Worm (Caenorhabditis elegans): Measurements from ENCODE around the gene num-1.

The num-1 gene

ce11 chrV:20790011-20790410, 39.6 kb upstream of the num-1 start, which contains the start of gene Y44A6D.1:
Gene Y44A6D.1, minus strand, starts transcription at chrV:20790033.
- TF ChIP-seq F33H1.4 (GFP tag; IDR thresholded peaks at IDR 0.05) (no peak), madf-6 (GFP tag; IDR thresholded peaks at IDR 0.05) (no peak), snpc-1.1 (tag; optimal IDR thresholded peaks at IDR 0.05; ENCODE audit: insufficient read depth) (peak; percentile 10), Y56A3A.18 (GFP tag; IDR thresholded peaks at IDR 0.05) (no peak), him-1 (tag; optimal IDR thresholded peaks at IDR 0.05) (no peak), ccch-3 (GFP tag; optimal IDR thresholded peaks at IDR 0.05) (no peak), let-607 (tag; optimal IDR thresholded peaks at IDR 0.05) (no peak), bed-2 (GFP tag; IDR thresholded peaks at IDR 0.05) (no peak), madf-8 (GFP tag; conservative IDR thresholded peaks at IDR 0.05) (no peak), T07F8.4 (tag; optimal IDR thresholded peaks at IDR 0.05) (no peak), F23B12.7 (tag; optimal IDR thresholded peaks at IDR 0.05; ENCODE audit: insufficient read depth) (no peak), let-526 (GFP tag; IDR thresholded peaks at IDR 0.05) (no peak), lsy-27 (tag; optimal IDR thresholded peaks at IDR 0.05; ENCODE audit: borderline replicate concordance, insufficient read depth) (no peak), zfh-2 (GFP tag; conservative IDR thresholded peaks at IDR 0.05) (0 out of 2 replicates have a peak, but pooled peaks have one; percentile 27), F57C9.4 (tag; optimal IDR thresholded peaks at IDR 0.05) (no peak), B0336.3 (GFP tag; IDR thresholded peaks at IDR 0.05) (no peak), C06A6.2 (GFP tag; conservative IDR thresholded peaks at IDR 0.05) (no peak), snpc-4 (GFP tag; optimal IDR thresholded peaks at IDR 0.05) (no peak), snpc-4 (tag; optimal IDR thresholded peaks at IDR 0.05) (peak in 2 of 4 experiments; percentile 67 to 75), hmg-1.2 (GFP tag; IDR thresholded peaks at IDR 0.05) (peak; percentile 15; the same call in 1 of the 2 replicates), tlf-1 (GFP tag; optimal IDR thresholded peaks at IDR 0.05) (no peak), hlh-12 (tag; optimal IDR thresholded peaks at IDR 0.05) (no peak), lin-40 (tag; optimal IDR thresholded peaks at IDR 0.05) (no peak), nfya-2 (GFP tag; IDR thresholded peaks at IDR 0.05) (no peak), rec-8 (tag; optimal IDR thresholded peaks at IDR 0.05) (no peak)

- no peak for TF ChIP-seq nfya-1 (tag; optimal IDR thresholded peaks at IDR 0.05; ENCODE audit: borderline replicate concordance, insufficient read depth)
- no peak for TF ChIP-seq Y79H2A.3 (GFP tag; conservative IDR thresholded peaks at IDR 0.05)
- 0 out of 2 replicates have a peak, but pooled peaks have one; percentile 46 for TF ChIP-seq nfyb-1 (GFP tag; IDR thresholded peaks at IDR 0.05)
- no peak for TF ChIP-seq mxl-1 (tag; optimal IDR thresholded peaks at IDR 0.05)
- no peak for TF ChIP-seq efl-1 (GFP tag; optimal IDR thresholded peaks at IDR 0.05)
- TF ChIP-seq lin-35 (GFP tag; optimal IDR thresholded peaks at IDR 0.05), result peak in 1 of 3 experiments; percentile 23
- TF ChIP-seq let-526 (GFP tag; IDR thresholded peaks at IDR 0.05), result no peak
- no peak for TF ChIP-seq fkh-3 (tag; optimal IDR thresholded peaks at IDR 0.05)
- no peak for TF ChIP-seq F57C9.4 (tag; optimal IDR thresholded peaks at IDR 0.05)
- TF ChIP-seq sea-2 (GFP tag; IDR thresholded peaks at IDR 0.05), result no peak
These were observed 39.0 kb upstream of the num-1 start for ce11 chrV:20790616-20791015.

- TF ChIP-seq madf-10 (tag; optimal IDR thresholded peaks at IDR 0.05) (peak; percentile 10), nhr-80 (tag; optimal IDR thresholded peaks at IDR 0.05) (peak; percentile 65), cebp-1 (GFP tag; IDR thresholded peaks at IDR 0.05) (no peak), cebp-1 (tag; optimal IDR thresholded peaks at IDR 0.05) (peak; percentile 24), attf-5 (GFP tag; optimal IDR thresholded peaks at IDR 0.05) (peak; percentile 22), snpc-4 (GFP tag; optimal IDR thresholded peaks at IDR 0.05) (no peak), snpc-4 (tag; optimal IDR thresholded peaks at IDR 0.05) (no peak), unc-130 (GFP tag; optimal IDR thresholded peaks at IDR 0.05) (no peak), atf-7 (tag; optimal IDR thresholded peaks at IDR 0.05) (peak; percentile 31)
These were observed 37.2 kb upstream of the num-1 start, which contains the start of gene Y44A6D.3 for ce11 chrV:20792371-20792890. Gene Y44A6D.3, minus strand, starts transcription at chrV:20792421.
